Worm (Caenorhabditis elegans): Measurements from ENCODE around the gene F36G3.2.

DNA sequence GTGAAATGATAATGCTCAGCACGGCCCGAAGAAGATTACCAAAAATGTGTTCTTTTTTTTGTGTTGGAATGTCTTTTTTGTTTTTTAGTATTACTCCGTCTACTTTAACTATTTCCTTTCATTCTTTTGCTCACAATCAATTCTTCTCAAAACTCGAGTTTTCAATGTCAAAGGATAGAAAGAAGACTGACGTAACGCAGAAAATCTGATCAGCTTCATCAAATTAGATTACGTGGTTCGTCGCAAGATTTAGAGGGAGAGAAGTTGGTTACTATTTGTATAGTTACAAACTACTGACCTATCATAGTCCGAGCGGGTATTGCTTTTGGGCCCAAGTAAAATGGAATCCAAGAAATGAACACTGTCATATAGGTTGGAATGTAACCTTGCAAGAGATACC lies 9.5 kb upstream of the F36G3.2 start:
- no peak for TF ChIP-seq lsy-2 (tag; optimal IDR thresholded peaks at IDR 0.05)
- no peak for TF ChIP-seq nhr-237 (tag; optimal IDR thresholded peaks at IDR 0.05)
- TF ChIP-seq M03D4.4 (tag; optimal IDR thresholded peaks at IDR 0.05): no peak
- TF ChIP-seq nhr-28 (tag; optimal IDR thresholded peaks at IDR 0.05): no peak
- no peak for TF ChIP-seq lin-32 (GFP tag; optimal IDR thresholded peaks at IDR 0.05)
- no peak for TF ChIP-seq nhr-2 (tag; optimal IDR thresholded peaks at IDR 0.05)
- TF ChIP-seq unc-62 (GFP tag; optimal IDR thresholded peaks at IDR 0.05): no peak
- TF ChIP-seq elt-3 (tag; optimal IDR thresholded peaks at IDR 0.05): no peak
- TF ChIP-seq sem-2 (GFP tag; optimal IDR thresholded peaks at IDR 0.05): no peak
- no peak for TF ChIP-seq nhr-76 (tag; optimal IDR thresholded peaks at IDR 0.05)
- no peak for TF ChIP-seq bed-3 (GFP tag; optimal IDR thresholded peaks at IDR 0.05)

All from whole organism, mixed stage, embryonic.